Fruit fly (Drosophila melanogaster): ENCODE data around the gene GatC.

GatC gene

DNA sequence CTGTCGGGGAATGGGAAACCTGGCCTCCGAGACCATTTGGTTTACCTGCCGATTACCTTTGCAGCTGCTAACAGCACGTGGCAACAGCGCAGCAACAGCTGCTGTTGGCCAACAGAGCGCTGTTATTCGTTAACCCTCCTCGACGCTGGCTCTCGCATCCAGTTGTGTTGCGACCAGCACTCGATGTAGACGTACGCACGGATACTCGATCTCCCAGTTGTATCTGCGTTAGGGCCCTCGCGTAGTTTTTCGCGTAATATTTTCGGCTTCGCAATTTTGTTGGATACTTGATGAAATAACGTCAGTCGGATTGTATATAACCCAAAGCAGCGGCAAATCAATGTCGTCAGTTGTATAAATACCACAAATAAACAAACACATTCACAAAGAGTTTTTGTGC lies 45.9 kb upstream of the GatC start (continued):
- peak; percentile 51 for TF ChIP-seq Deaf1 (tag; optimal IDR thresholded peaks at IDR 0.05)
- TF ChIP-seq tna (GFP tag; IDR thresholded peaks at IDR 0.05; ENCODE audit: partially characterized antibody): peak; percentile 55; the same call in 1 of the 2 replicates
- peak; percentile 15 for TF ChIP-seq CG17829 (tag; optimal IDR thresholded peaks at IDR 0.05)
- no peak for TF ChIP-seq CG17802 (tag; optimal IDR thresholded peaks at IDR 0.05)
- 0 out of 2 replicates have a peak, but pooled peaks have one; percentile 25 for TF ChIP-seq slbo (GFP tag; IDR thresholded peaks at IDR 0.05)
- TF ChIP-seq caup (GFP tag; optimal IDR thresholded peaks at IDR 0.05; ENCODE audit: severe bottlenecking): peak; percentile 27
- TF ChIP-seq chinmo (GFP tag; IDR thresholded peaks at IDR 0.05; ENCODE audit: partially characterized antibody): peak; percentile 85; the same call in 3 of the 4 replicates
- TF ChIP-seq gfzf (GFP tag; optimal IDR thresholded peaks at IDR 0.05): no peak
- TF ChIP-seq ttk (GFP tag; IDR thresholded peaks at IDR 0.05): peak; percentile 44; the same call in 1 of the 2 replicates
- TF ChIP-seq CG16779 (GFP tag; IDR thresholded peaks at IDR 0.05): 0 out of 2 replicates have a peak, but pooled peaks have one; percentile 51
- TF ChIP-seq CG7357 (GFP tag; IDR thresholded peaks at IDR 0.05): 0 out of 3 replicates have a peak, but pooled peaks have one; percentile 12
- peak; percentile 94 for TF ChIP-seq Med (GFP tag)
- TF ChIP-seq nau (GFP tag; optimal IDR thresholded peaks at IDR 0.05): peak; percentile 27
- 0 out of 2 replicates have a peak, but pooled peaks have one; percentile 13 for TF ChIP-seq Ada2b (GFP tag; IDR thresholded peaks at IDR 0.05)
- peak; percentile 99 for TF ChIP-seq Jarid2 (GFP tag; optimal IDR thresholded peaks at IDR 0.05)
- TF ChIP-seq pb (GFP tag; optimal IDR thresholded peaks at IDR 0.05): peak; percentile 14
- TF ChIP-seq CG14441 (GFP tag; IDR thresholded peaks at IDR 0.05): peak; percentile 50; the same call in 1 of the 2 replicates
- peak; percentile 57; the same call in 1 of the 2 replicates for TF ChIP-seq Rfx (GFP tag; IDR thresholded peaks at IDR 0.05)
- TF ChIP-seq sug (tag; optimal IDR thresholded peaks at IDR 0.05): peak; percentile 55
- peak; percentile 23 for TF ChIP-seq ftz-f1 (GFP tag; optimal IDR thresholded peaks at IDR 0.05)
- peak; percentile 55 for TF ChIP-seq scrt (GFP tag; optimal IDR thresholded peaks at IDR 0.05)
- 0 out of 2 replicates have a peak, but pooled peaks have one; percentile 8 for TF ChIP-seq ara (GFP tag; IDR thresholded peaks at IDR 0.05)
- TF ChIP-seq sd (tag; optimal IDR thresholded peaks at IDR 0.05): peak; percentile 21
- no peak for TF ChIP-seq dimm (GFP tag; IDR thresholded peaks at IDR 0.05)
- TF ChIP-seq unpg (GFP tag; optimal IDR thresholded peaks at IDR 0.05): no peak
- TF ChIP-seq Opbp (GFP tag; IDR thresholded peaks at IDR 0.05; ENCODE audit: partially characterized antibody): peak; percentile 71
- no peak for TF ChIP-seq gcm (GFP tag; optimal IDR thresholded peaks at IDR 0.05)
- peak; percentile 20 for TF ChIP-seq ems (GFP tag; optimal IDR thresholded peaks at IDR 0.05)
- TF ChIP-seq Taf1 (GFP tag; IDR thresholded peaks at IDR 0.05): no peak
- TF ChIP-seq CG3163 (GFP tag; optimal IDR thresholded peaks at IDR 0.05): peak; percentile 92
- TF ChIP-seq maf-S (GFP tag; optimal IDR thresholded peaks at IDR 0.05): no peak
- TF ChIP-seq CG16813 (GFP tag; IDR thresholded peaks at IDR 0.05; ENCODE audit: partially characterized antibody): peak; percentile 28; the same call in 1 of the 3 replicates
- peak; percentile 29; the same call in 1 of the 2 replicates for TF ChIP-seq onecut (GFP tag; IDR thresholded peaks at IDR 0.05)
- TF ChIP-seq ci (GFP tag; IDR thresholded peaks at IDR 0.05): peak; percentile 85
- peak; percentile 62 for TF ChIP-seq ac (GFP tag; optimal IDR thresholded peaks at IDR 0.05)
- peak; percentile 50 for TF ChIP-seq CG6813 (GFP tag; optimal IDR thresholded peaks at IDR 0.05)
- no peak for TF ChIP-seq Lhr (GFP tag; optimal IDR thresholded peaks at IDR 0.05)
- peak; percentile 21; the same call in 1 of the 2 replicates for TF ChIP-seq HLH3B (GFP tag; IDR thresholded peaks at IDR 0.05)
- 0 out of 3 replicates have a peak, but pooled peaks have one; percentile 51 for TF ChIP-seq CG6175 (GFP tag; IDR thresholded peaks at IDR 0.05)
- TF ChIP-seq Fer3 (tag; optimal IDR thresholded peaks at IDR 0.05): peak; percentile 15
- no peak for TF ChIP-seq kah (GFP tag; optimal IDR thresholded peaks at IDR 0.05)
- peak; percentile 5 for TF ChIP-seq repo (GFP tag; optimal IDR thresholded peaks at IDR 0.05)
- peak; percentile 50 for TF ChIP-seq CG4707 (GFP tag; optimal IDR thresholded peaks at IDR 0.05)
- TF ChIP-seq Bgb (GFP tag; IDR thresholded peaks at IDR 0.05; ENCODE audit: partially characterized antibody): peak; percentile 77; the same call in 1 of the 2 replicates
- TF ChIP-seq her (GFP tag; optimal IDR thresholded peaks at IDR 0.05): peak; percentile 43
- TF ChIP-seq CG7987 (GFP tag; optimal IDR thresholded peaks at IDR 0.05): peak; percentile 42
- peak; percentile 55; the same call in 1 of the 2 replicates for TF ChIP-seq rib (GFP tag; IDR thresholded peaks at IDR 0.05)
- TF ChIP-seq hkb (optimal IDR thresholded peaks at IDR 0.05): no peak
- TF ChIP-seq hkb (GFP tag; IDR thresholded peaks at IDR 0.05): 0 out of 2 replicates have a peak, but pooled peaks have one; percentile 39
